Fruit fly (Drosophila melanogaster) whole organism, embryonic: ENCODE data around the gene CG14830.

ENCODE experiments used
- Ada2b ChIP-seq: fragments of 200-800 bp; sonication (Bioruptor generic); IDR thresholded peaks from 2 replicates; pipeline ENCODE4 v1.3.6; 2022; ENCODE audit warnings: missing biosample characterization, missing genetic modification characterization
- Aef1 ChIP-seq: fragments of 200-800 bp; sonication (Bioruptor generic); IDR thresholded peaks from 3 replicates; pipeline ENCODE4 v1.3.6; 2022; ENCODE audit warnings: missing biosample characterization, missing genetic modification characterization
- CG10462 ChIP-seq: fragments of 200-800 bp; sonication (Bioruptor generic); optimal IDR thresholded peaks from 2 replicates; lab custom pipeline; 2016; ENCODE audit warnings: missing biosample characterization, missing genetic modification characterization
- CG11247 ChIP-seq: fragments of 200-800 bp; sonication (Bioruptor generic); IDR thresholded peaks from 2 replicates; pipeline ENCODE4 v1.3.6; 2022; ENCODE audit warnings: missing biosample characterization, missing genetic modification characterization
- CG13287 ChIP-seq: fragments of 200-800 bp; sonication (Bioruptor generic); IDR thresholded peaks from 2 replicates; pipeline ENCODE4 v1.3.6; 2022; ENCODE audit warnings: missing biosample characterization, missing genetic modification characterization; ENCODE audit not compliant: partially characterized antibody
- CG16815 ChIP-seq: fragments of 200-800 bp; sonication (Bioruptor generic); optimal IDR thresholded peaks from 3 replicates; lab custom pipeline; 2017; ENCODE audit warnings: missing biosample characterization, mild to moderate bottlenecking, missing genetic modification characterization
- CG17385 ChIP-seq: fragments of 200-800 bp; sonication (Bioruptor generic); optimal IDR thresholded peaks from 3 replicates; lab custom pipeline; 2018; ENCODE audit warnings: missing biosample characterization, mild to moderate bottlenecking, missing genetic modification characterization
- CG17829 ChIP-seq: fragments of 200-800 bp; optimal IDR thresholded peaks from 2 replicates; lab custom pipeline; 2019; ENCODE audit warnings: missing biosample characterization, mild to moderate bottlenecking, missing genetic modification characterization, moderate library complexity
- CG18262 ChIP-seq: fragments of 200-800 bp; optimal IDR thresholded peaks from 3 replicates; lab custom pipeline; 2019; ENCODE audit warnings: missing biosample characterization, mild to moderate bottlenecking, missing genetic modification characterization, moderate library complexity
- CG18619 ChIP-seq: fragments of 200-800 bp; sonication (Bioruptor generic); optimal IDR thresholded peaks from 3 replicates; lab custom pipeline; 2017; ENCODE audit warnings: missing biosample characterization, mild to moderate bottlenecking, missing genetic modification characterization
- CG2199 ChIP-seq: fragments of 200-800 bp; sonication (Bioruptor generic); IDR thresholded peaks from 3 replicates; pipeline ENCODE4 v1.3.6; 2022; ENCODE audit warnings: missing biosample characterization, missing genetic modification characterization
- CG30020 ChIP-seq: fragments of 200-800 bp; optimal IDR thresholded peaks from 2 replicates; lab custom pipeline; 2019; ENCODE audit warnings: missing biosample characterization, mild to moderate bottlenecking, missing genetic modification characterization, moderate library complexity
- CG31365 ChIP-seq: fragments of 200-800 bp; sonication (Bioruptor generic); optimal IDR thresholded peaks from 2 replicates; lab custom pipeline; 2018; ENCODE audit warnings: missing biosample characterization, mild to moderate bottlenecking, missing genetic modification characterization
- CG31388 ChIP-seq: fragments of 200-800 bp; sonication (Bioruptor generic); optimal IDR thresholded peaks from 2 replicates; lab custom pipeline; 2016; ENCODE audit warnings: missing biosample characterization, missing genetic modification characterization
- CG42726 ChIP-seq: fragments of 200-800 bp; sonication (Bioruptor generic); IDR thresholded peaks from 2 replicates; pipeline ENCODE4 v1.3.6; 2022; ENCODE audit warnings: missing biosample characterization, missing genetic modification characterization; ENCODE audit not compliant: partially characterized antibody
- CG4820 ChIP-seq: fragments of 200-800 bp; sonication (Bioruptor generic); optimal IDR thresholded peaks from 3 replicates; lab custom pipeline; 2016; ENCODE audit warnings: missing biosample characterization, missing genetic modification characterization
- CG6654 ChIP-seq: fragments of 200-800 bp; sonication (Bioruptor generic); optimal IDR thresholded peaks from 2 replicates; lab custom pipeline; 2017; ENCODE audit warnings: missing biosample characterization, mild to moderate bottlenecking, missing genetic modification characterization
- CG6689 ChIP-seq: fragments of 200-800 bp; sonication (Bioruptor generic); IDR thresholded peaks from 2 replicates; pipeline ENCODE4 v1.3.6; 2022; ENCODE audit warnings: missing biosample characterization, missing genetic modification characterization
- CG6854 ChIP-seq: fragments of 200-800 bp; sonication (Bioruptor generic); optimal IDR thresholded peaks from 3 replicates; lab custom pipeline; 2017; ENCODE audit warnings: missing biosample characterization, mild to moderate bottlenecking, missing genetic modification characterization
- CG7357 ChIP-seq: fragments of 200-800 bp; sonication (Bioruptor generic); IDR thresholded peaks from 3 replicates; pipeline ENCODE4 v1.3.6; 2022; ENCODE audit warnings: missing biosample characterization, missing genetic modification characterization
- D19B ChIP-seq: fragments of 200-800 bp; sonication (Bioruptor generic); optimal IDR thresholded peaks from 2 replicates; lab custom pipeline; 2017; ENCODE audit warnings: missing biosample characterization, mild to moderate bottlenecking, missing genetic modification characterization
- Dfd ChIP-seq, 2 experiments: fragments of >200 bp; optimal IDR thresholded peaks; 2 replicates each; lab custom pipeline; 2017; ENCODE audit warnings: missing biosample characterization in 2 of 2, missing genetic modification characterization in 2 of 2
- HLH4C ChIP-seq: fragments of 200-800 bp; sonication (Bioruptor generic); IDR thresholded peaks from 3 replicates; pipeline ENCODE4 v1.3.6; 2022; ENCODE audit warnings: missing biosample characterization, missing genetic modification characterization; ENCODE audit not compliant: partially characterized antibody
- HLH54F ChIP-seq: fragments of 200-800 bp; sonication (Bioruptor generic); optimal IDR thresholded peaks from 3 replicates; lab custom pipeline; 2016; ENCODE audit warnings: missing biosample characterization, missing genetic modification characterization
- Med ChIP-seq: fragments of 200-800 bp; sonication (Bioruptor generic); peaks from one replicate; lab custom pipeline; 2016; ENCODE audit warnings: missing biosample characterization, missing genetic modification characterization, mild to moderate bottlenecking, inconsistent platforms, moderate library complexity
- Mes4 ChIP-seq: fragments of 200-800 bp; sonication (Bioruptor generic); optimal IDR thresholded peaks from 2 replicates; lab custom pipeline; 2016; ENCODE audit warnings: missing biosample characterization, missing genetic modification characterization
- Mrtf ChIP-seq: fragments of 200-800 bp; sonication (Bioruptor generic); IDR thresholded peaks from 3 replicates; pipeline ENCODE4 v1.3.6; 2022; ENCODE audit warnings: missing biosample characterization, missing genetic modification characterization
- NC2α ChIP-seq: fragments of 200-800 bp; sonication (Bioruptor generic); optimal IDR thresholded peaks from 2 replicates; lab custom pipeline; 2016; ENCODE audit warnings: missing biosample characterization, missing genetic modification characterization
- PHDP ChIP-seq: fragments of 200-800 bp; sonication (Bioruptor generic); optimal IDR thresholded peaks from 3 replicates; lab custom pipeline; 2018; ENCODE audit warnings: missing biosample characterization, mild to moderate bottlenecking, missing genetic modification characterization, moderate library complexity
- Ravus ChIP-seq: fragments of 200-800 bp; sonication (Bioruptor generic); IDR thresholded peaks from 2 replicates; pipeline ENCODE4 v1.3.6; 2022; ENCODE audit warnings: missing biosample characterization, missing genetic modification characterization
- Sin3A ChIP-seq: fragments of >200 bp; optimal IDR thresholded peaks from 2 replicates; lab custom pipeline; 2018
- Vsx1 ChIP-seq: fragments of 200-800 bp; sonication (Bioruptor generic); optimal IDR thresholded peaks from 2 replicates; lab custom pipeline; 2017; ENCODE audit warnings: missing biosample characterization, mild to moderate bottlenecking, missing genetic modification characterization, missing genetic modification reagents
- amos ChIP-seq: fragments of 200-800 bp; sonication (Bioruptor generic); IDR thresholded peaks from 2 replicates; pipeline ENCODE4 v1.3.6; 2022; ENCODE audit warnings: missing biosample characterization, missing genetic modification characterization; ENCODE audit not compliant: partially characterized antibody
- grau ChIP-seq: fragments of 200-800 bp; optimal IDR thresholded peaks from 3 replicates; lab custom pipeline; 2019; ENCODE audit warnings: missing biosample characterization, mild to moderate bottlenecking, missing genetic modification characterization, moderate library complexity
- ham ChIP-seq: fragments of 200-800 bp; sonication (Bioruptor generic); IDR thresholded peaks from 2 replicates; pipeline ENCODE4 v1.3.6; 2022; ENCODE audit warnings: missing biosample characterization, missing genetic modification characterization
- her ChIP-seq: fragments of 200-800 bp; sonication (Bioruptor generic); optimal IDR thresholded peaks from 2 replicates; lab custom pipeline; 2016; ENCODE audit warnings: missing biosample characterization, missing genetic modification characterization
- ind ChIP-seq: fragments of 200-800 bp; sonication (Bioruptor generic); optimal IDR thresholded peaks from 3 replicates; lab custom pipeline; 2016; ENCODE audit warnings: missing biosample characterization, missing genetic modification characterization
- inv ChIP-seq: fragments of 200-800 bp; sonication (Bioruptor generic); IDR thresholded peaks from 2 replicates; pipeline ENCODE4 v1.3.6; 2022; ENCODE audit warnings: missing biosample characterization, missing genetic modification characterization; ENCODE audit not compliant: partially characterized antibody
- kah ChIP-seq: fragments of 200-800 bp; sonication (Bioruptor generic); optimal IDR thresholded peaks from 2 replicates; lab custom pipeline; 2018; ENCODE audit warnings: missing biosample characterization, mild to moderate bottlenecking, missing genetic modification characterization
- lbe ChIP-seq: fragments of 200-800 bp; sonication (Bioruptor generic); optimal IDR thresholded peaks from 2 replicates; lab custom pipeline; 2016; ENCODE audit warnings: missing biosample characterization, mild to moderate bottlenecking, missing genetic modification characterization
- nmo ChIP-seq: fragments of 200-800 bp; sonication (Bioruptor generic); optimal IDR thresholded peaks from 2 replicates; lab custom pipeline; 2018; ENCODE audit warnings: missing biosample characterization, mild to moderate bottlenecking, missing genetic modification characterization, moderate library complexity
- nom ChIP-seq: fragments of 200-800 bp; sonication (Bioruptor generic); optimal IDR thresholded peaks from 2 replicates; lab custom pipeline; 2017; ENCODE audit warnings: missing biosample characterization, missing genetic modification characterization, mild to moderate bottlenecking, moderate library complexity, missing genetic modification reagents
- oc ChIP-seq: fragments of 200-800 bp; sonication (Bioruptor generic); optimal IDR thresholded peaks from 2 replicates; lab custom pipeline; 2018; ENCODE audit warnings: missing biosample characterization, mild to moderate bottlenecking, missing genetic modification characterization, moderate library complexity
- pan ChIP-seq, 4 experiments: fragments of >200 bp in 3 of 4; fragments of 200-800 bp in 1 of 4; sonication (Bioruptor generic) in 1 of 4; optimal IDR thresholded peaks in 3 of 4; IDR thresholded peaks in 1 of 4; 2 replicates each; pipeline versions ENCODE4 v1.3.6 to Lab custom; 2017 to 2022; ENCODE audit warnings: missing biosample characterization in 2 of 4, missing genetic modification characterization in 2 of 4, mixed read lengths in 1 of 4
- sens ChIP-seq: fragments of 200-800 bp; sonication (Bioruptor generic); peaks from one replicate; lab custom pipeline; 2016; ENCODE audit warnings: missing biosample characterization, missing genetic modification characterization
- stc ChIP-seq: fragments of 200-800 bp; sonication (Bioruptor generic); IDR thresholded peaks from 2 replicates; pipeline ENCODE4 v1.3.6; 2022; ENCODE audit warnings: missing biosample characterization, missing genetic modification characterization
- tll ChIP-seq, 2 experiments: fragments of 200-800 bp in 1 of 2; fragments of >200 bp in 1 of 2; sonication (Bioruptor generic) in 1 of 2; optimal IDR thresholded peaks; 2 replicates each; lab custom pipeline; 2017 to 2019; ENCODE audit warnings: missing biosample characterization in 2 of 2, missing genetic modification characterization in 2 of 2, mild to moderate bottlenecking in 1 of 2, moderate library complexity in 1 of 2
- tup ChIP-seq: fragments of 200-800 bp; sonication (Bioruptor generic); optimal IDR thresholded peaks from 2 replicates; lab custom pipeline; 2016; ENCODE audit warnings: missing biosample characterization, mild to moderate bottlenecking, missing genetic modification characterization, moderate library complexity
- wor ChIP-seq: fragments of 200-800 bp; sonication (Bioruptor generic); IDR thresholded peaks from 2 replicates; pipeline ENCODE4 v1.3.6; 2022; ENCODE audit warnings: missing biosample characterization, missing genetic modification characterization

Gene CG14830

DNA sequence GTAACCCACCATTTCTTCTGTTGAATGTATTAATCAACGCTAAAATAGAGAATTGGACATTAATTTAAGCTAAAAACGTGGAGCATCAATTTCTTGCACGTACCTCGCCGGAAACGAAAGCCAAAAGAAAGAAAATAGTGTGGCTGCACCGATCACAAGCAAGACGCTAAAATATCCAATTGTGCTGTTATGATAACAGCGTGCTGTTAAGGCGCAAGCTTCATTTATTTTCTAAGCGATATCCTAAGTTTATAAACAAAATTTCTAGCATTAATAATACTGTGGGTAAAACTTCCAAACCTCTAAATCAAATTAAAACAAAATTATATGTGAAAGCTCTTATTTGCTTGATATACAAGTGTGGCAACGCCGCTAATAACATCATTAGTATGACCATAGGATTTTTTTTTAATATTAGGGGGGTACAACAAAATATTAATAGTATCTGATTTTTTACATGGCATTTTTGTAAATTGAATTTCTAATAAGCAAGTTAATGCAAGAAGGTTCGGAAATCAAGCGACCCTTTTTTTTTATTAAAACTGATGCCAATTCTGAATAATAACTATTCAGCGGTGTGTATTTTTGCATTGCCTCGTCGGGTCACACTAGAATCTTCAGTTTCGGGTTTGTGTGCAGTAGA lies 22.4 kb downstream of the CG14830 start, which contains the start of the genes RpL18 and Neos (continued):
- TF ChIP-seq CG17829 (tag; lab: Kevin White, UChicago), result peak; percentile 49
- TF ChIP-seq Mrtf (GFP tag; lab: Robert Waterston, UW), result no peak
- peak; percentile 61 for TF ChIP-seq kah (GFP tag; lab: Kevin White, UChicago)
- TF ChIP-seq NC2α (GFP tag; lab: Kevin White, UChicago), result peak; percentile 54
- no peak for TF ChIP-seq CG2199
- no peak for TF ChIP-seq pan (optimal IDR thresholded peaks at IDR 0.05; lab: Kevin White, UChicago)
- TF ChIP-seq pan (GFP tag; optimal IDR thresholded peaks at IDR 0.05 in 1 of 2, IDR thresholded peaks at IDR 0.05 in 1 of 2), result peak in 1 of 2 experiments; percentile 8
- TF ChIP-seq CG18619 (GFP tag; lab: Kevin White, UChicago), result peak; percentile 84
- peak; percentile 83 for TF ChIP-seq Mes4 (GFP tag; lab: Kevin White, UChicago)
- TF ChIP-seq Vsx1 (GFP tag; lab: Kevin White, UChicago), result no peak
- peak; percentile 30 for TF ChIP-seq CG10462 (GFP tag; lab: Kevin White, UChicago)
- TF ChIP-seq CG7357 (GFP tag; lab: Robert Waterston, UW), result no peak
- peak; percentile 82 for TF ChIP-seq nom (GFP tag; lab: Kevin White, UChicago)
- peak; percentile 40 for TF ChIP-seq CG31388 (GFP tag; lab: Kevin White, UChicago)
- TF ChIP-seq Ravus (GFP tag; lab: Robert Waterston, UW), result no peak
- no peak for TF ChIP-seq ham (GFP tag; lab: Robert Waterston, UW)
- peak; percentile 61 for TF ChIP-seq CG31365 (tag; lab: Kevin White, UChicago)
- peak; percentile 70 for TF ChIP-seq CG18262
- peak; percentile 64 for TF ChIP-seq HLH54F (GFP tag; lab: Kevin White, UChicago)
- TF ChIP-seq sens (GFP tag; lab: Kevin White, UChicago), result peak; percentile 95
- peak; percentile 79 for TF ChIP-seq CG17385 (GFP tag; lab: Kevin White, UChicago)
- TF ChIP-seq nmo (GFP tag; lab: Kevin White, UChicago), result peak; percentile 72
- TF ChIP-seq D19B (GFP tag; lab: Kevin White, UChicago), result peak; percentile 34
- TF ChIP-seq lbe (GFP tag; lab: Kevin White, UChicago), result peak; percentile 46
- no peak for TF ChIP-seq oc (tag; lab: Kevin White, UChicago)
- TF ChIP-seq amos (GFP tag; lab: Robert Waterston, UW), result no peak
- TF ChIP-seq tll (GFP tag; optimal IDR thresholded peaks at IDR 0.05; lab: Kevin White, UChicago), result peak in 1 of 2 experiments; percentile 25
- TF ChIP-seq CG16815 (GFP tag; lab: Kevin White, UChicago), result no peak
- TF ChIP-seq PHDP (tag; lab: Kevin White, UChicago), result peak; percentile 73
- TF ChIP-seq inv (GFP tag; lab: Robert Waterston, UW), result no peak
- TF ChIP-seq CG30020 (tag; lab: Kevin White, UChicago), result peak; percentile 53
- 0 out of 2 replicates have a peak, but pooled peaks have one; percentile 16 for TF ChIP-seq CG13287 (GFP tag; lab: Robert Waterston, UW)
- TF ChIP-seq Ada2b (GFP tag; lab: Robert Waterston, UW), result peak; percentile 23; the same call in 1 of the 2 replicates
- TF ChIP-seq Aef1 (GFP tag; lab: Robert Waterston, UW), result no peak
- no peak for TF ChIP-seq CG6654 (GFP tag; lab: Kevin White, UChicago)
- TF ChIP-seq ind (GFP tag; lab: Kevin White, UChicago), result peak; percentile 42
- TF ChIP-seq Sin3A, result peak; percentile 36
- no peak for TF ChIP-seq Dfd (GFP tag; optimal IDR thresholded peaks at IDR 0.05; lab: Kevin White, UChicago)
- peak; percentile 21 for TF ChIP-seq her
- 0 out of 2 replicates have a peak, but pooled peaks have one; percentile 40 for TF ChIP-seq CG6689 (GFP tag; lab: Robert Waterston, UW)
- TF ChIP-seq grau, result peak; percentile 59
- no peak for TF ChIP-seq CG42726
- no peak for TF ChIP-seq HLH4C (GFP tag; lab: Robert Waterston, UW)
- TF ChIP-seq CG11247 (GFP tag; lab: Robert Waterston, UW), result peak; percentile 39; the same call in 1 of the 2 replicates
- no peak for TF ChIP-seq wor (GFP tag; lab: Robert Waterston, UW)
- TF ChIP-seq CG4820 (GFP tag; lab: Kevin White, UChicago), result peak; percentile 46
- peak; percentile 27 for TF ChIP-seq CG6854 (GFP tag; lab: Kevin White, UChicago)
- TF ChIP-seq Med (GFP tag; lab: Kevin White, UChicago), result peak; percentile 98
- TF ChIP-seq stc (GFP tag; lab: Robert Waterston, UW), result peak; percentile 64
- no peak for TF ChIP-seq tup (GFP tag; lab: Kevin White, UChicago)
